Worm (Caenorhabditis elegans) whole organism, L1 larva: ENCODE data around the gene F55C5.10.

ENCODE experiments used
- aly-2 ChIP-seq: fragments of 150-350 bp; optimal IDR thresholded peaks from 2 replicates; lab custom pipeline; 2014; ENCODE audit warnings: missing biosample characterization, missing genetic modification characterization
- efl-1 ChIP-seq, 4 experiments: fragments of 150-350 bp; optimal IDR thresholded peaks in 3 of 4; peaks in 1 of 4; 1 replicate in 1 of 4; 2 replicates in 3 of 4; lab custom pipeline; 2014; ENCODE audit warnings: missing biosample characterization in 2 of 4, missing genetic modification characterization in 2 of 4, missing genetic modification reagents in 2 of 4
- fkh-4 ChIP-seq: sonication (generic microtip); optimal IDR thresholded peaks from 2 replicates; lab custom pipeline; 2016; ENCODE audit warnings: missing compliant biosample characterization, missing genetic modification characterization, borderline replicate concordance
- lin-13 ChIP-seq: fragments of 150-350 bp; optimal IDR thresholded peaks from 2 replicates; lab custom pipeline; 2014; ENCODE audit warnings: missing biosample characterization, missing genetic modification reagents, missing genetic modification characterization
- nhr-11 ChIP-seq: fragments of 150-350 bp; optimal IDR thresholded peaks from 2 replicates; lab custom pipeline; 2014; ENCODE audit warnings: missing biosample characterization, missing genetic modification characterization
- nhr-12 ChIP-seq: sonication (generic microtip); optimal IDR thresholded peaks from 2 replicates; lab custom pipeline; 2017; ENCODE audit warnings: missing biosample characterization, missing genetic modification characterization
- nhr-76 ChIP-seq: sonication (generic microtip); optimal IDR thresholded peaks from 2 replicates; lab custom pipeline; 2017; ENCODE audit warnings: missing biosample characterization, missing genetic modification characterization
- zag-1 ChIP-seq: fragments of 150-350 bp; optimal IDR thresholded peaks from 2 replicates; lab custom pipeline; 2014; ENCODE audit warnings: missing biosample characterization, missing genetic modification characterization
- ztf-4 ChIP-seq: fragments of 150-350 bp; optimal IDR thresholded peaks from 2 replicates; lab custom pipeline; 2014; ENCODE audit warnings: missing biosample characterization, missing genetic modification characterization

- TF ChIP-seq aly-2 (tag; lab: Kevin White, UChicago): no peak
- TF ChIP-seq efl-1 (optimal IDR thresholded peaks at IDR 0.05; lab: Kevin White, UChicago): no peak
- TF ChIP-seq efl-1 (GFP tag; optimal IDR thresholded peaks at IDR 0.05 in 1 of 2; lab: Kevin White, UChicago): no peak
- TF ChIP-seq zag-1: no peak
- TF ChIP-seq nhr-76 (tag; lab: Kevin White, UChicago): no peak
- TF ChIP-seq nhr-12 (tag; lab: Kevin White, UChicago): no peak
- no peak for TF ChIP-seq nhr-11 (tag; lab: Kevin White, UChicago)
- TF ChIP-seq lin-13: no peak
- TF ChIP-seq fkh-4 (tag; lab: Kevin White, UChicago): no peak
- TF ChIP-seq ztf-4 (tag; lab: Kevin White, UChicago): no peak
These were observed 32.2 kb upstream of the F55C5.10 start, which contains the start of gene T04H1.5 for ce11 chrV:12251041-12251440.
